Worm (Caenorhabditis elegans) whole organism, mixed stage, embryonic: ENCODE results near the gene T02C1.2.

Source experiments
- ceh-39 ChIP-seq: fragments of 150-350 bp; optimal IDR thresholded peaks from 2 replicates; lab custom pipeline; 2014; ENCODE audit warnings: missing biosample characterization, missing genetic modification characterization
- ces-1 ChIP-seq: fragments of 150-350 bp; optimal IDR thresholded peaks from 2 replicates; lab custom pipeline; 2014; ENCODE audit warnings: missing biosample characterization, missing genetic modification reagents, missing genetic modification characterization
- drap-1 ChIP-seq: fragments of 200-800 bp; sonication (Bioruptor generic); optimal IDR thresholded peaks from 3 replicates; lab custom pipeline; 2018; ENCODE audit warnings: mild to moderate bottlenecking, missing genetic modification characterization, missing compliant biosample characterization
- elt-1 ChIP-seq: sonication (generic microtip); optimal IDR thresholded peaks from 2 replicates; lab custom pipeline; 2017; ENCODE audit warnings: missing genetic modification characterization, mild to moderate bottlenecking, missing compliant biosample characterization, antibody characterized with exemption, moderate library complexity, borderline replicate concordance; ENCODE audit not compliant: insufficient read depth
- lsy-2 ChIP-seq: fragments of 150-350 bp; optimal IDR thresholded peaks from 2 replicates; lab custom pipeline; 2014; ENCODE audit warnings: missing biosample characterization, missing genetic modification characterization
- nhr-237 ChIP-seq: fragments of 150-350 bp; optimal IDR thresholded peaks from 2 replicates; lab custom pipeline; 2014; ENCODE audit warnings: missing biosample characterization, missing genetic modification characterization
- nhr-28 ChIP-seq: fragments of 150-350 bp; optimal IDR thresholded peaks from 2 replicates; lab custom pipeline; 2014; ENCODE audit warnings: missing biosample characterization, missing genetic modification characterization
- sem-2 ChIP-seq: fragments of 200-800 bp; sonication (Bioruptor generic); optimal IDR thresholded peaks from 2 replicates; lab custom pipeline; 2018; ENCODE audit warnings: mild to moderate bottlenecking, missing genetic modification characterization, missing compliant biosample characterization
- unc-39 ChIP-seq: fragments of 150-350 bp; optimal IDR thresholded peaks from 2 replicates; lab custom pipeline; 2014; ENCODE audit warnings: missing biosample characterization, missing genetic modification characterization
- unc-62 ChIP-seq: fragments of 150-350 bp; optimal IDR thresholded peaks from 2 replicates; lab custom pipeline; 2014; ENCODE audit warnings: missing biosample characterization, missing genetic modification reagents, missing genetic modification characterization
- ztf-11 ChIP-seq: fragments of 150-350 bp; optimal IDR thresholded peaks from 2 replicates; lab custom pipeline; 2014; ENCODE audit warnings: missing biosample characterization, missing genetic modification characterization

ce11 chrIII:9271389-9271918 is 20.6 kb downstream of the T02C1.2 start:
- TF ChIP-seq nhr-237 (tag; lab: Kevin White, UChicago) = no peak
- no peak for TF ChIP-seq nhr-28
- TF ChIP-seq ztf-11 (tag; lab: Kevin White, UChicago) = no peak
- TF ChIP-seq ces-1 (GFP tag; lab: Kevin White, UChicago) = peak; percentile 81
- TF ChIP-seq sem-2 (GFP tag; lab: Kevin White, UChicago) = no peak
- no peak for TF ChIP-seq elt-1 (tag; lab: Kevin White, UChicago)
- no peak for TF ChIP-seq unc-62 (GFP tag; lab: Kevin White, UChicago)
- TF ChIP-seq ceh-39 (tag; lab: Kevin White, UChicago) = no peak
- TF ChIP-seq lsy-2 (tag; lab: Kevin White, UChicago) = no peak
- TF ChIP-seq drap-1 (GFP tag; lab: Kevin White, UChicago) = no peak
- no peak for TF ChIP-seq unc-39
